Worm (Caenorhabditis elegans): ENCODE results near the gene srd-59.

DNA sequence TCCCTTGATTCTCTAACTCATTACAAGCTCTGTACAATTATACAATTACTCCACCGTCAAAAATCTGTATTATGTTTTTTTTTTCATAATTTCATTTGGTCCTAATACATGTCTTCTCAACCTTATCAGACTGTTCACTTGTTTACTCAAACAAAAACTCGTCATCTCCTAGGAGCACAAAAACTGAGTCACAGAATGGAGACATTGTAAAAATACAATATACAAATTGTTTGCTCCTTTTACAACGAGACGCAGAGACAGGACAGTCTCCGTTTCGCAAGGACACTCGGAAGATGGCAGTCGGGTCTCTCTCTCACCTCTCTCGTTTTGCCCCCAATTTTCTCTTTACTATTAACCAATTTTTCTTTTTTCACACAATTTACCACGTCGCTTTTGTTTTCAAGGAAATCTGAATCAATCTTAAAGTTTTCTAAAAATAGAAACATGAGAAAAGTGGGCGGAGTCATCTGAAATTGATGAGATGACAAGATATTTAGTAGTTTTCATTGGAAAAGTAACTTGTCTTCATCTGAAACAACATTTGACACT is 50.2 kb downstream of the srd-59 start, which contains the start of gene F32A5.8:
- TF ChIP-seq ref-1 (GFP tag; conservative IDR thresholded peaks at IDR 0.05) (no peak), flt-1 (GFP tag; IDR thresholded peaks at IDR 0.05) (no peak), ztf-29 (GFP tag; IDR thresholded peaks at IDR 0.05) (no peak), tab-1 (GFP tag; IDR thresholded peaks at IDR 0.05) (no peak)

Measured in whole organism, midembryonic.